Worm (Caenorhabditis elegans) whole organism, mixed stage, embryonic: ENCODE results near the gene K02D3.1.

Experiments used
- M03D4.4 ChIP-seq: sonication (generic microtip); optimal IDR thresholded peaks from 2 replicates; lab custom pipeline; 2017; ENCODE audit warnings: mild to moderate bottlenecking, missing genetic modification characterization, missing compliant biosample characterization
- bed-3 ChIP-seq: fragments of 200-800 bp; sonication (Bioruptor generic); optimal IDR thresholded peaks from 3 replicates; lab custom pipeline; 2018; ENCODE audit warnings: mild to moderate bottlenecking, missing genetic modification characterization, moderate library complexity, missing compliant biosample characterization
- blmp-1 ChIP-seq: fragments of 150-350 bp; optimal IDR thresholded peaks from 2 replicates; lab custom pipeline; 2014; ENCODE audit warnings: missing biosample characterization, missing genetic modification characterization
- ceh-39 ChIP-seq: fragments of 150-350 bp; optimal IDR thresholded peaks from 2 replicates; lab custom pipeline; 2014; ENCODE audit warnings: missing biosample characterization, missing genetic modification characterization
- ceh-43 ChIP-seq: fragments of 200-800 bp; sonication (Bioruptor generic); optimal IDR thresholded peaks from 2 replicates; lab custom pipeline; 2018; ENCODE audit warnings: mild to moderate bottlenecking, missing genetic modification characterization, moderate library complexity, missing compliant biosample characterization
- ceh-83 ChIP-seq: fragments of 200-800 bp; sonication (Bioruptor generic); optimal IDR thresholded peaks from 2 replicates; lab custom pipeline; 2018; ENCODE audit warnings: mild to moderate bottlenecking, missing genetic modification characterization, missing compliant biosample characterization
- ces-1 ChIP-seq: fragments of 150-350 bp; optimal IDR thresholded peaks from 2 replicates; lab custom pipeline; 2014; ENCODE audit warnings: missing biosample characterization, missing genetic modification reagents, missing genetic modification characterization
- cnd-1 ChIP-seq: fragments of 200-800 bp; sonication (Bioruptor generic); optimal IDR thresholded peaks from 2 replicates; lab custom pipeline; 2018; ENCODE audit warnings: mild to moderate bottlenecking, missing genetic modification characterization, missing compliant biosample characterization
- drap-1 ChIP-seq: fragments of 200-800 bp; sonication (Bioruptor generic); optimal IDR thresholded peaks from 3 replicates; lab custom pipeline; 2018; ENCODE audit warnings: mild to moderate bottlenecking, missing genetic modification characterization, missing compliant biosample characterization
- elt-1 ChIP-seq: sonication (generic microtip); optimal IDR thresholded peaks from 2 replicates; lab custom pipeline; 2017; ENCODE audit warnings: missing genetic modification characterization, mild to moderate bottlenecking, missing compliant biosample characterization, antibody characterized with exemption, moderate library complexity, borderline replicate concordance; ENCODE audit not compliant: insufficient read depth
- elt-3 ChIP-seq: fragments of 150-350 bp; optimal IDR thresholded peaks from 2 replicates; lab custom pipeline; 2014; ENCODE audit warnings: missing biosample characterization, missing genetic modification characterization
- flh-1 ChIP-seq: fragments of 200-800 bp; sonication (Bioruptor generic); optimal IDR thresholded peaks from 2 replicates; lab custom pipeline; 2018; ENCODE audit warnings: mild to moderate bottlenecking, missing genetic modification characterization, moderate library complexity, missing compliant biosample characterization
- ham-2 ChIP-seq: fragments of 200-800 bp; sonication (Bioruptor generic); optimal IDR thresholded peaks from 2 replicates; lab custom pipeline; 2018; ENCODE audit warnings: mild to moderate bottlenecking, missing genetic modification characterization, missing compliant biosample characterization
- hlh-1 ChIP-seq: fragments of 150-350 bp; optimal IDR thresholded peaks from 2 replicates; lab custom pipeline; 2014; ENCODE audit warnings: missing biosample characterization, missing genetic modification reagents, missing genetic modification characterization
- lin-13 ChIP-seq: fragments of 150-350 bp; optimal IDR thresholded peaks from 2 replicates; lab custom pipeline; 2014; ENCODE audit warnings: missing biosample characterization, missing genetic modification characterization
- lin-32 ChIP-seq: fragments of 200-800 bp; sonication (Bioruptor generic); optimal IDR thresholded peaks from 2 replicates; lab custom pipeline; 2018; ENCODE audit warnings: mild to moderate bottlenecking, missing genetic modification characterization, missing compliant biosample characterization
- lsy-2 ChIP-seq: fragments of 150-350 bp; optimal IDR thresholded peaks from 2 replicates; lab custom pipeline; 2014; ENCODE audit warnings: missing biosample characterization, missing genetic modification characterization
- mab-5 ChIP-seq: fragments of 150-350 bp; optimal IDR thresholded peaks from 2 replicates; lab custom pipeline; 2014; ENCODE audit warnings: missing biosample characterization, missing genetic modification characterization
- mep-1 ChIP-seq: fragments of 150-350 bp; optimal IDR thresholded peaks from 2 replicates; lab custom pipeline; 2017; ENCODE audit warnings: missing biosample characterization, missing genetic modification reagents, missing genetic modification characterization, inconsistent platforms
- nhr-12 ChIP-seq: fragments of 150-350 bp; optimal IDR thresholded peaks from 2 replicates; lab custom pipeline; 2014; ENCODE audit warnings: missing biosample characterization, missing genetic modification characterization
- nhr-2 ChIP-seq: fragments of 150-350 bp; optimal IDR thresholded peaks from 2 replicates; lab custom pipeline; 2014; ENCODE audit warnings: missing biosample characterization, missing genetic modification characterization
- nhr-237 ChIP-seq: fragments of 150-350 bp; optimal IDR thresholded peaks from 2 replicates; lab custom pipeline; 2014; ENCODE audit warnings: missing biosample characterization, missing genetic modification characterization
- nhr-28 ChIP-seq: fragments of 150-350 bp; optimal IDR thresholded peaks from 2 replicates; lab custom pipeline; 2014; ENCODE audit warnings: missing biosample characterization, missing genetic modification characterization
- nhr-76 ChIP-seq: sonication (generic microtip); optimal IDR thresholded peaks from 2 replicates; lab custom pipeline; 2017; ENCODE audit warnings: missing biosample characterization, missing genetic modification characterization
- pha-4 ChIP-seq: fragments of 150-350 bp; optimal IDR thresholded peaks from 2 replicates; lab custom pipeline; 2018; ENCODE audit warnings: missing biosample characterization, missing genetic modification reagents, missing genetic modification characterization
- sem-2 ChIP-seq: fragments of 200-800 bp; sonication (Bioruptor generic); optimal IDR thresholded peaks from 2 replicates; lab custom pipeline; 2018; ENCODE audit warnings: mild to moderate bottlenecking, missing genetic modification characterization, missing compliant biosample characterization
- snpc-4 ChIP-seq: fragments of 150-350 bp; optimal IDR thresholded peaks from 2 replicates; lab custom pipeline; 2014; ENCODE audit warnings: missing biosample characterization, missing genetic modification characterization
- sptf-1 ChIP-seq: sonication (generic microtip); optimal IDR thresholded peaks from 2 replicates; lab custom pipeline; 2017; ENCODE audit warnings: mild to moderate bottlenecking, missing genetic modification characterization, moderate library complexity, missing compliant biosample characterization
- tbx-8 ChIP-seq: fragments of 200-800 bp; sonication (Bioruptor generic); optimal IDR thresholded peaks from 2 replicates; lab custom pipeline; 2018; ENCODE audit warnings: mild to moderate bottlenecking, missing genetic modification characterization, moderate library complexity, missing compliant biosample characterization
- unc-120 ChIP-seq: sonication (generic microtip); optimal IDR thresholded peaks from 2 replicates; lab custom pipeline; 2017; ENCODE audit warnings: missing genetic modification characterization, missing compliant biosample characterization; ENCODE audit not compliant: poor library complexity, severe bottlenecking
- unc-39 ChIP-seq: fragments of 150-350 bp; optimal IDR thresholded peaks from 2 replicates; lab custom pipeline; 2014; ENCODE audit warnings: missing biosample characterization, missing genetic modification characterization
- unc-62 ChIP-seq: fragments of 150-350 bp; optimal IDR thresholded peaks from 2 replicates; lab custom pipeline; 2014; ENCODE audit warnings: missing biosample characterization, missing genetic modification reagents, missing genetic modification characterization
- zip-8 ChIP-seq: fragments of 150-350 bp; optimal IDR thresholded peaks from 2 replicates; lab custom pipeline; 2014; ENCODE audit warnings: missing biosample characterization, missing genetic modification characterization
- ztf-11 ChIP-seq: fragments of 150-350 bp; optimal IDR thresholded peaks from 2 replicates; lab custom pipeline; 2014; ENCODE audit warnings: missing biosample characterization, missing genetic modification characterization

The K02D3.1 gene

DNA sequence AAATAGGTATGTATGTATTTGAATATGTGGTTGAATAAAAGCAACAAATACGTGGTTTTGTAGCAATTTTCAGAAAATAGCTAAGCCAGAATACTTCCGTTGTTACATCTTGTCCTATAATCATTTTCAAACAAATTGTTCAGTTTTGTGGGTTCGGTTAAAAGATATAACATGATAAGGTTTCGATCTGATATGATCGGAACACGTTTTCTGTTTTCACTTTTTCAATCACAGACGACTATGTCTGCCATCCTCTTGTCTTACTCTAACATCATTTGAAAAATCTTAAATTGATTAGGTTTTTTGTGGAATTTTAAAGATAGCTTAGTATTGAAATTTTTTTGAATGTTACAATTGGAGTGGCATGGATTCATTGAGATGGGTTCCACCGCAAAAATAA is 19.6 kb downstream of the K02D3.1 start:
- no peak for TF ChIP-seq lsy-2 (tag; lab: Kevin White, UChicago)
- TF ChIP-seq sem-2 (GFP tag; lab: Kevin White, UChicago): no peak
- no peak for TF ChIP-seq lin-13 (tag; lab: Kevin White, UChicago)
- no peak for TF ChIP-seq ham-2 (GFP tag; lab: Kevin White, UChicago)
- TF ChIP-seq sptf-1: no peak
- TF ChIP-seq drap-1 (GFP tag; lab: Kevin White, UChicago): no peak
- TF ChIP-seq elt-3 (tag; lab: Kevin White, UChicago): no peak
- no peak for TF ChIP-seq nhr-12 (tag; lab: Kevin White, UChicago)

DNA sequence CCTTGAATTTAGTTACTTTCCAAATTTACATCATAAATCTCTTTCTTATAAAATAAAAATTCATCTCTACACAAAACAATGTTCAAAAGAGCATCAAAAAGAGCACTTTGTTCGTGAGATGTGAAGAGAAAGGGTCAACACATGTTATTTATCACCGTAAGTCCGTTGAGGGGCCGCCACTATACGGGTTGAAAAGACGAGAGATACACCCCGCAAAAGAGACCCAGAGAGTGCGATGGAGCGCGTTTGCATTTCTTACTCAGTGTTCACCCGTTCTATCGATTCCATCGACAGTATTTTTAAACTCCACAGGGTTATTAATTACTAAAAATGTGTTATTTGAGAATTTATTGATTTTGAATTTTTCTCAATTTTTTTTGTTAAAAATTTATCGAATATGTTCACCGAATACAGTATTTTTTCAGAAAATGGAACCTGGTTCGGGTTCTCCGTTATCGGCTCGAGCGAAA is 20.2 kb downstream of the K02D3.1 start, which contains the start of gene pix-1:
Gene pix-1 (plus strand): TSS at position 420 of the 470 bp plus-strand sequence.
- TF ChIP-seq ztf-11 (no peak), mep-1 (tag; lab: Kevin White, UChicago) (peak; percentile 63), unc-62 (peak; percentile 16), ceh-43 (GFP tag; lab: Kevin White, UChicago) (no peak), mab-5 (tag; lab: Kevin White, UChicago) (no peak), ceh-83 (no peak), nhr-2 (tag; lab: Kevin White, UChicago) (peak; percentile 11), lin-13 (tag; lab: Kevin White, UChicago) (peak; percentile 62), blmp-1 (no peak), sem-2 (GFP tag; lab: Kevin White, UChicago) (no peak), sptf-1 (no peak), nhr-12 (tag; lab: Kevin White, UChicago) (no peak), ceh-39 (peak; percentile 84), ham-2 (GFP tag; lab: Kevin White, UChicago) (no peak), unc-120 (tag; lab: Kevin White, UChicago) (no peak), drap-1 (GFP tag; lab: Kevin White, UChicago) (no peak), pha-4 (tag; lab: Kevin White, UChicago) (no peak), M03D4.4 (no peak), nhr-28 (tag; lab: Kevin White, UChicago) (no peak), lin-32 (no peak), elt-1 (tag; lab: Kevin White, UChicago) (no peak), ces-1 (peak; percentile 33), cnd-1 (tag; lab: Kevin White, UChicago) (no peak), nhr-76 (tag; lab: Kevin White, UChicago) (no peak), bed-3 (GFP tag; lab: Kevin White, UChicago) (no peak), hlh-1 (tag; lab: Kevin White, UChicago) (peak; percentile 47), zip-8 (tag; lab: Kevin White, UChicago) (no peak), lsy-2 (tag; lab: Kevin White, UChicago) (peak; percentile 33), snpc-4 (tag; lab: Kevin White, UChicago) (no peak), unc-39 (no peak)

DNA sequence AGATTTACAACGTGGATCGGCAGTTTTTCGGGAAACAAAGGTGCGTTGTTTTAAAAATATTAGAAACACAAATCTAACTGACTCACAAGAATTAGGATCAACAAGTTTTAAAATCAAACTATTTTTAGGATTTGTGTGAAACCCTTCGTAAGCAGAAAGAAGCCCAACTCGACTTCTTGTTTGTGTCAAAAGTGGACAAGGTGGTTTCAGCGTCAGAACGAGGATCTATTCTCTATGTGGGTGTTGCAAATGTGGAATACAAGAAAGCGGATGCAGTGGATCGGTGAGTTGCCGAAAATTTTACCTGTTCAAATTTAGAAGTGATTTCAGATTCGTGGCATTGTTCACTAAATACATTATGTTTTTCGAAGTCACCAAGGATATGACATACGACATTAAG is 22.3 kb downstream of the K02D3.1 start:
- TF ChIP-seq lin-13 (tag; lab: Kevin White, UChicago): no peak
- TF ChIP-seq lin-32: no peak
- no peak for TF ChIP-seq nhr-237
- TF ChIP-seq elt-1 (tag; lab: Kevin White, UChicago): no peak
- TF ChIP-seq ztf-11: no peak
- no peak for TF ChIP-seq mab-5 (tag; lab: Kevin White, UChicago)
- no peak for TF ChIP-seq pha-4 (tag; lab: Kevin White, UChicago)

DNA sequence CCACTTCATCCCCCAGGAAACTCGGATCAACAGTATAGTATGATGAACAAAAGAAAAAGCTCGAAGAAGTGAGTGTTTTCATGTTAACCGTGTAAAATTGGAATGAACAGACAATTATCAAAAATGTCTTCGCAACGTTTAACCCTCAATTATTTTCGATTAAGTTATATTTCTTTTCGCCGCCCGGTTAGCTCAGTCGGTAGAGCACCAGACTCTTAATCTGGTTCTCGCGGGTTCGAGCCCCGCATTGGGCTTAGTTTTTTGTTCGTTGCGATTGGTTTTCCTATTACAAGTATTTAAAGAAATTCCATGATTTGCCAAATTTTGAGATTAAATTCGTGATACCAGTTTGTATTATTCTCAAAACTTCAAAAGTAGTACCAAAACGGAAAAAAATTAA is 23.0 kb downstream of the K02D3.1 start:
- TF ChIP-seq sptf-1: no peak
- no peak for TF ChIP-seq ceh-39
- no peak for TF ChIP-seq tbx-8 (GFP tag; lab: Kevin White, UChicago)
- TF ChIP-seq flh-1 (GFP tag; lab: Kevin White, UChicago): no peak
- TF ChIP-seq pha-4 (tag; lab: Kevin White, UChicago): no peak
- TF ChIP-seq bed-3 (GFP tag; lab: Kevin White, UChicago): no peak
